Fruit fly (Drosophila melanogaster) whole organism, embryonic: Measurements from ENCODE around the gene CG13409.
A peak's percentile ranks its signal among the peaks of the same experiment; 100 is the strongest.

Experiments used
- Abd-B ChIP-seq: fragments of 200-800 bp; sonication (Bioruptor generic); optimal IDR thresholded peaks from 2 replicates; lab custom pipeline; 2018; ENCODE audit warnings: missing biosample characterization, mild to moderate bottlenecking, missing genetic modification characterization, moderate library complexity
- CG11085 ChIP-seq: fragments of 200-800 bp; sonication (Bioruptor generic); IDR thresholded peaks from 2 replicates; pipeline ENCODE4 v1.3.6; 2022; ENCODE audit warnings: missing biosample characterization, missing genetic modification characterization
- CG11093 ChIP-seq: fragments of 200-800 bp; sonication (Bioruptor generic); IDR thresholded peaks from 3 replicates; pipeline ENCODE4 v1.3.6; 2022; ENCODE audit warnings: missing biosample characterization, missing genetic modification characterization
- CG15073 ChIP-seq: fragments of 200-800 bp; sonication (Bioruptor generic); optimal IDR thresholded peaks from 2 replicates; lab custom pipeline; 2016; ENCODE audit warnings: missing biosample characterization, missing genetic modification characterization
- CG17186 ChIP-seq: fragments of 200-800 bp; sonication (Bioruptor generic); optimal IDR thresholded peaks from 3 replicates; lab custom pipeline; 2017; ENCODE audit warnings: missing biosample characterization, missing genetic modification reagents, missing genetic modification characterization
- CG17361 ChIP-seq: fragments of 200-800 bp; sonication (Bioruptor generic); IDR thresholded peaks from 3 replicates; pipeline ENCODE4 v1.3.6; 2022; ENCODE audit warnings: missing biosample characterization, missing genetic modification characterization
- CG17385 ChIP-seq: fragments of 200-800 bp; sonication (Bioruptor generic); optimal IDR thresholded peaks from 3 replicates; lab custom pipeline; 2018; ENCODE audit warnings: missing biosample characterization, mild to moderate bottlenecking, missing genetic modification characterization
- CG18476 ChIP-seq: fragments of 200-800 bp; sonication (Bioruptor generic); optimal IDR thresholded peaks from 2 replicates; lab custom pipeline; 2016; ENCODE audit warnings: missing biosample characterization, mild to moderate bottlenecking, missing genetic modification characterization
- CG2116 ChIP-seq: fragments of 200-800 bp; sonication (Bioruptor generic); optimal IDR thresholded peaks from 3 replicates; lab custom pipeline; 2018; ENCODE audit warnings: missing biosample characterization, mild to moderate bottlenecking, missing genetic modification characterization
- CG30431 ChIP-seq: fragments of 200-800 bp; sonication (Bioruptor generic); optimal IDR thresholded peaks from 2 replicates; lab custom pipeline; 2017; ENCODE audit warnings: missing biosample characterization, missing genetic modification characterization
- CG31388 ChIP-seq: fragments of 200-800 bp; sonication (Bioruptor generic); optimal IDR thresholded peaks from 2 replicates; lab custom pipeline; 2016; ENCODE audit warnings: missing biosample characterization, missing genetic modification characterization
- CG34376 ChIP-seq: fragments of 200-800 bp; sonication (Bioruptor generic); optimal IDR thresholded peaks from 2 replicates; lab custom pipeline; 2018; ENCODE audit warnings: missing biosample characterization, mild to moderate bottlenecking, missing genetic modification characterization
- CG4617 ChIP-seq: fragments of 200-800 bp; sonication (Bioruptor generic); optimal IDR thresholded peaks from 3 replicates; lab custom pipeline; 2016; ENCODE audit warnings: missing biosample characterization, missing genetic modification characterization, borderline replicate concordance
- CG4707 ChIP-seq: fragments of 200-800 bp; sonication (Bioruptor generic); optimal IDR thresholded peaks from 2 replicates; lab custom pipeline; 2018; ENCODE audit warnings: missing biosample characterization, mild to moderate bottlenecking, missing genetic modification characterization, moderate library complexity
- CG6175 ChIP-seq: fragments of 200-800 bp; sonication (Bioruptor generic); IDR thresholded peaks from 3 replicates; pipeline ENCODE4 v1.3.6; 2022; ENCODE audit warnings: missing biosample characterization, missing genetic modification characterization
- CG7745 ChIP-seq: fragments of 200-800 bp; sonication (Bioruptor generic); optimal IDR thresholded peaks from 2 replicates; lab custom pipeline; 2018; ENCODE audit warnings: missing biosample characterization, mild to moderate bottlenecking, missing genetic modification characterization, moderate library complexity
- CG7839 ChIP-seq: fragments of 200-800 bp; sonication (Bioruptor generic); optimal IDR thresholded peaks from 3 replicates; lab custom pipeline; 2018; ENCODE audit warnings: missing biosample characterization, mild to moderate bottlenecking, missing genetic modification characterization, moderate library complexity
- CG7987 ChIP-seq: fragments of 200-800 bp; sonication (Bioruptor generic); optimal IDR thresholded peaks from 2 replicates; lab custom pipeline; 2018; ENCODE audit warnings: missing biosample characterization, mild to moderate bottlenecking, missing genetic modification characterization, moderate library complexity
- CG9876 ChIP-seq: fragments of 200-800 bp; sonication (Bioruptor generic); optimal IDR thresholded peaks from 2 replicates; lab custom pipeline; 2016; ENCODE audit warnings: missing biosample characterization, missing genetic modification characterization
- Chrac-16 ChIP-seq: fragments of 200-800 bp; sonication (Bioruptor generic); optimal IDR thresholded peaks from 3 replicates; lab custom pipeline; 2016; ENCODE audit warnings: missing biosample characterization, missing genetic modification characterization
- D ChIP-seq, 2 experiments: fragments of 200-800 bp in 1 of 2; fragments of >200 bp in 1 of 2; sonication (Bioruptor generic) in 1 of 2; optimal IDR thresholded peaks; 2 replicates in 1 of 2; 3 replicates in 1 of 2; lab custom pipeline; 2017; ENCODE audit warnings: mild to moderate bottlenecking in 1 of 2, missing biosample characterization in 1 of 2, missing genetic modification characterization in 1 of 2, missing genetic modification reagents in 1 of 2
- Dfd ChIP-seq, 2 experiments: fragments of >200 bp; optimal IDR thresholded peaks; 2 replicates each; lab custom pipeline; 2017; ENCODE audit warnings: missing biosample characterization in 2 of 2, missing genetic modification characterization in 2 of 2
- Dip3 ChIP-seq: fragments of 200-800 bp; sonication (Bioruptor generic); optimal IDR thresholded peaks from 3 replicates; lab custom pipeline; 2016; ENCODE audit warnings: missing biosample characterization, missing genetic modification characterization
- Drgx ChIP-seq: fragments of 200-800 bp; sonication (Bioruptor generic); IDR thresholded peaks from 2 replicates; pipeline ENCODE4 v1.3.6; 2022; ENCODE audit warnings: missing biosample characterization, missing genetic modification characterization
- E2f2 ChIP-seq: fragments of 200-800 bp; sonication (Bioruptor generic); IDR thresholded peaks from 2 replicates; pipeline ENCODE4 v1.3.6; 2022; ENCODE audit warnings: missing biosample characterization, missing genetic modification characterization
- Hr39 ChIP-seq: fragments of >200 bp; optimal IDR thresholded peaks from 2 replicates; lab custom pipeline; 2017
- Lim3 ChIP-seq: fragments of 200-800 bp; sonication (Bioruptor generic); IDR thresholded peaks from 2 replicates; pipeline ENCODE4 v1.3.6; 2022; ENCODE audit warnings: missing biosample characterization, missing genetic modification characterization
- Optix ChIP-seq: fragments of 200-800 bp; sonication (Bioruptor generic); IDR thresholded peaks from 3 replicates; pipeline ENCODE4 v1.3.6; 2022; ENCODE audit warnings: missing biosample characterization, missing genetic modification characterization
- Side ChIP-seq: fragments of 200-800 bp; sonication (Bioruptor generic); optimal IDR thresholded peaks from 2 replicates; lab custom pipeline; 2016; ENCODE audit warnings: missing biosample characterization, missing genetic modification characterization
- Sox102F ChIP-seq: fragments of 200-800 bp; sonication (Bioruptor generic); optimal IDR thresholded peaks from 2 replicates; lab custom pipeline; 2018; ENCODE audit warnings: missing biosample characterization, mild to moderate bottlenecking, missing genetic modification characterization, moderate library complexity
- Ssrp ChIP-seq: fragments of 200-800 bp; sonication (Bioruptor generic); optimal IDR thresholded peaks from 2 replicates; lab custom pipeline; 2018; ENCODE audit warnings: missing biosample characterization, mild to moderate bottlenecking, missing genetic modification characterization, moderate library complexity
- Usf ChIP-seq: fragments of 200-800 bp; sonication (Bioruptor generic); optimal IDR thresholded peaks from 2 replicates; lab custom pipeline; 2017; ENCODE audit warnings: missing genotype, missing biosample characterization, missing genetic modification characterization
- amos ChIP-seq: fragments of 200-800 bp; sonication (Bioruptor generic); IDR thresholded peaks from 2 replicates; pipeline ENCODE4 v1.3.6; 2022; ENCODE audit warnings: missing biosample characterization, missing genetic modification characterization; ENCODE audit not compliant: partially characterized antibody
- chif ChIP-seq, 2 experiments: fragments of 200-800 bp; sonication (Bioruptor generic); optimal IDR thresholded peaks; 3 replicates each; lab custom pipeline; 2016; ENCODE audit warnings: missing biosample characterization in 2 of 2, missing genetic modification characterization in 2 of 2
- cwo ChIP-seq: fragments of 200-800 bp; sonication (Bioruptor generic); optimal IDR thresholded peaks from 3 replicates; lab custom pipeline; 2017; ENCODE audit warnings: missing biosample characterization, missing genetic modification characterization, mild to moderate bottlenecking, moderate library complexity, missing genetic modification reagents
- dimm ChIP-seq: fragments of 200-800 bp; sonication (Bioruptor generic); IDR thresholded peaks from 2 replicates; pipeline ENCODE4 v1.3.6; 2022; ENCODE audit warnings: missing biosample characterization, missing genetic modification characterization
- dmrt99B ChIP-seq: fragments of 200-800 bp; sonication (Bioruptor generic); optimal IDR thresholded peaks from 2 replicates; lab custom pipeline; 2018; ENCODE audit warnings: missing biosample characterization, mild to moderate bottlenecking, missing genetic modification characterization, moderate library complexity
- fd102C ChIP-seq: fragments of 200-800 bp; sonication (Bioruptor generic); optimal IDR thresholded peaks from 2 replicates; lab custom pipeline; 2018; ENCODE audit warnings: missing biosample characterization, mild to moderate bottlenecking, missing genetic modification characterization, moderate library complexity
- fd3F ChIP-seq: fragments of 200-800 bp; sonication (Bioruptor generic); optimal IDR thresholded peaks from 2 replicates; lab custom pipeline; 2018; ENCODE audit warnings: missing biosample characterization, mild to moderate bottlenecking, missing genetic modification characterization, moderate library complexity
- klu ChIP-seq: fragments of 200-800 bp; sonication (Bioruptor generic); IDR thresholded peaks from 2 replicates; pipeline ENCODE4 v1.3.6; 2022; ENCODE audit warnings: missing biosample characterization, missing genetic modification characterization
- lbe ChIP-seq: fragments of 200-800 bp; sonication (Bioruptor generic); optimal IDR thresholded peaks from 2 replicates; lab custom pipeline; 2016; ENCODE audit warnings: missing biosample characterization, mild to moderate bottlenecking, missing genetic modification characterization
- lov ChIP-seq, 2 experiments: fragments of 200-800 bp in 1 of 2; fragments of >200 bp in 1 of 2; sonication (Bioruptor generic) in 1 of 2; IDR thresholded peaks in 1 of 2; optimal IDR thresholded peaks in 1 of 2; 2 replicates in 1 of 2; 3 replicates in 1 of 2; pipeline versions ENCODE4 v1.3.6 to Lab custom; 2017 to 2022; ENCODE audit warnings: missing biosample characterization in 1 of 2, missing genetic modification characterization in 1 of 2
- mld ChIP-seq: fragments of 200-800 bp; sonication (Bioruptor generic); IDR thresholded peaks from 3 replicates; pipeline ENCODE4 v1.3.6; 2022; ENCODE audit warnings: missing biosample characterization, missing genetic modification characterization; ENCODE audit not compliant: partially characterized antibody
- otp ChIP-seq: fragments of 200-800 bp; sonication (Bioruptor generic); IDR thresholded peaks from 3 replicates; pipeline ENCODE4, ENCODE4 v1.3.6; 2022; ENCODE audit warnings: missing biosample characterization, missing genetic modification characterization
- pnt ChIP-seq: fragments of 200-800 bp; sonication (Bioruptor generic); optimal IDR thresholded peaks from 3 replicates; lab custom pipeline; 2016; ENCODE audit warnings: missing biosample characterization, missing genetic modification characterization
- ro ChIP-seq: fragments of 200-800 bp; sonication (Bioruptor generic); IDR thresholded peaks from 2 replicates; pipeline ENCODE4 v1.3.6; 2022; ENCODE audit warnings: missing biosample characterization, missing genetic modification characterization
- sna ChIP-seq: fragments of 200-800 bp; sonication (Bioruptor generic); IDR thresholded peaks from 2 replicates; pipeline ENCODE4 v1.3.6; 2022; ENCODE audit warnings: missing biosample characterization, missing genetic modification characterization; ENCODE audit not compliant: partially characterized antibody
- tap ChIP-seq: fragments of 200-800 bp; optimal IDR thresholded peaks from 3 replicates; lab custom pipeline; 2019; ENCODE audit warnings: missing biosample characterization, mild to moderate bottlenecking, missing genetic modification characterization, moderate library complexity
- tx ChIP-seq: fragments of 200-800 bp; sonication (Bioruptor generic); optimal IDR thresholded peaks from 2 replicates; lab custom pipeline; 2016; ENCODE audit warnings: missing biosample characterization, missing genetic modification characterization
- zen2 ChIP-seq: fragments of 200-800 bp; sonication (Bioruptor generic); IDR thresholded peaks from 3 replicates; pipeline ENCODE4 v1.3.6; 2022; ENCODE audit warnings: missing biosample characterization, missing genetic modification characterization; ENCODE audit not compliant: partially characterized antibody

CG13409 gene

dm6 chr3R:21992909-21993308 lies 38.8 kb downstream of the CG13409 start (continued):
- TF ChIP-seq CG30431 (GFP tag; lab: Kevin White, UChicago) (peak; percentile 27), chif (GFP tag; optimal IDR thresholded peaks at IDR 0.05; lab: Kevin White, UChicago) (peak; percentile 15 to 46), zen2 (no peak), CG34376 (no peak), Dfd (GFP tag; optimal IDR thresholded peaks at IDR 0.05; lab: Kevin White, UChicago) (no peak), fd3F (GFP tag; lab: Kevin White, UChicago) (peak; percentile 18), CG7839 (tag; lab: Kevin White, UChicago) (peak; percentile 69), tap (tag; lab: Kevin White, UChicago) (no peak), tx (GFP tag; lab: Kevin White, UChicago) (no peak), cwo (no peak), lov (optimal IDR thresholded peaks at IDR 0.05; lab: Kevin White, UChicago) (no peak), lov (GFP tag; IDR thresholded peaks at IDR 0.05; lab: Robert Waterston, UW) (0 out of 3 replicates have a peak, but pooled peaks have one; percentile 38), Hr39 (lab: Kevin White, UChicago) (no peak), Abd-B (GFP tag; lab: Kevin White, UChicago) (peak; percentile 66), Optix (peak; percentile 40; the same call in 1 of the 3 replicates), CG17186 (GFP tag; lab: Kevin White, UChicago) (no peak), ro (GFP tag; lab: Robert Waterston, UW) (no peak), CG11093 (GFP tag; lab: Robert Waterston, UW) (peak; percentile 57; the same call in 1 of the 3 replicates), Drgx (GFP tag; lab: Robert Waterston, UW) (peak; percentile 82), Chrac-16 (GFP tag; lab: Kevin White, UChicago) (peak; percentile 57), Usf (no peak), CG7745 (no peak), Sox102F (peak; percentile 60), pnt (GFP tag; lab: Kevin White, UChicago) (no peak), CG15073 (GFP tag; lab: Kevin White, UChicago) (no peak), otp (GFP tag; lab: Robert Waterston, UW) (no peak), mld (GFP tag; lab: Robert Waterston, UW) (no peak), amos (no peak), CG18476 (no peak), D (optimal IDR thresholded peaks at IDR 0.05; lab: Kevin White, UChicago) (no peak), D (GFP tag; optimal IDR thresholded peaks at IDR 0.05; lab: Kevin White, UChicago) (no peak), Lim3 (GFP tag; lab: Robert Waterston, UW) (no peak), CG17385 (GFP tag; lab: Kevin White, UChicago) (peak; percentile 23), Dip3 (peak; percentile 49), CG4707 (GFP tag; lab: Kevin White, UChicago) (no peak), Ssrp (tag; lab: Kevin White, UChicago) (no peak), lbe (GFP tag; lab: Kevin White, UChicago) (no peak), klu (GFP tag; lab: Robert Waterston, UW) (no peak), fd102C (GFP tag; lab: Kevin White, UChicago) (no peak), CG9876 (GFP tag; lab: Kevin White, UChicago) (no peak), Side (GFP tag; lab: Kevin White, UChicago) (no peak), CG7987 (no peak), dimm (no peak), sna (GFP tag; lab: Robert Waterston, UW) (no peak), CG31388 (GFP tag; lab: Kevin White, UChicago) (no peak), E2f2 (peak; percentile 23; the same call in 1 of the 2 replicates), CG17361 (GFP tag; lab: Robert Waterston, UW) (no peak), CG11085 (GFP tag; lab: Robert Waterston, UW) (no peak), CG4617 (GFP tag; lab: Kevin White, UChicago) (no peak), dmrt99B (tag; lab: Kevin White, UChicago) (peak; percentile 46), CG2116 (no peak), CG6175 (GFP tag; lab: Robert Waterston, UW) (no peak)
